Worm (Caenorhabditis elegans) whole organism, late embryonic: ENCODE results near the gene C24H11.1.

Experiments
- T23F11.4 ChIP-seq: fragments of 200-800 bp; sonication (Bioruptor generic); optimal IDR thresholded peaks from 2 replicates; lab custom pipeline; 2018; ENCODE audit warnings: mild to moderate bottlenecking, missing genetic modification characterization, missing compliant biosample characterization
- Y22D7AL.16 ChIP-seq: sonication (generic microtip); optimal IDR thresholded peaks from 2 replicates; lab custom pipeline; 2016; ENCODE audit warnings: missing genetic modification characterization, missing compliant biosample characterization
- ama-1 ChIP-seq: fragments of 150-350 bp; optimal IDR thresholded peaks from 2 replicates; lab custom pipeline; 2014
- ceh-2 ChIP-seq: sonication (generic microtip); optimal IDR thresholded peaks from 2 replicates; lab custom pipeline; 2016; ENCODE audit warnings: missing genotype, missing genetic modification characterization, missing compliant biosample characterization
- ceh-22 ChIP-seq: sonication (generic microtip); optimal IDR thresholded peaks from 2 replicates; lab custom pipeline; 2017; ENCODE audit warnings: missing biosample characterization, missing genetic modification characterization
- ceh-24 ChIP-seq: sonication (generic microtip); optimal IDR thresholded peaks from 2 replicates; lab custom pipeline; 2016; ENCODE audit warnings: mild to moderate bottlenecking, missing genetic modification characterization, missing compliant biosample characterization
- ceh-31 ChIP-seq: sonication (generic microtip); optimal IDR thresholded peaks from 2 replicates; lab custom pipeline; 2016; ENCODE audit warnings: missing genetic modification characterization, missing compliant biosample characterization
- ceh-48 ChIP-seq: sonication (generic microtip); optimal IDR thresholded peaks from 2 replicates; lab custom pipeline; 2016; ENCODE audit warnings: missing genetic modification characterization, inconsistent platforms, missing compliant biosample characterization
- ceh-6 ChIP-seq: fragments of 200-800 bp; sonication (Bioruptor generic); optimal IDR thresholded peaks from 2 replicates; lab custom pipeline; 2018; ENCODE audit warnings: mild to moderate bottlenecking, missing genetic modification characterization, missing compliant biosample characterization
- dve-1 ChIP-seq: sonication (generic microtip); optimal IDR thresholded peaks from 2 replicates; lab custom pipeline; 2017; ENCODE audit warnings: antibody characterized with exemption, mild to moderate bottlenecking, missing genetic modification characterization, missing compliant biosample characterization
- elt-4 ChIP-seq: sonication (generic microtip); optimal IDR thresholded peaks from 2 replicates; lab custom pipeline; 2016; ENCODE audit warnings: missing genetic modification characterization, missing compliant biosample characterization
- eyg-1 ChIP-seq: sonication (generic microtip); optimal IDR thresholded peaks from 2 replicates; lab custom pipeline; 2016; ENCODE audit warnings: missing genotype, missing genetic modification characterization, missing compliant biosample characterization
- fkh-10 ChIP-seq: fragments of 150-350 bp; optimal IDR thresholded peaks from 2 replicates; lab custom pipeline; 2014; ENCODE audit warnings: missing biosample characterization, missing genetic modification reagents, missing genetic modification characterization
- hlh-13 ChIP-seq: fragments of 200-800 bp; sonication (Bioruptor generic); optimal IDR thresholded peaks from 2 replicates; lab custom pipeline; 2018; ENCODE audit warnings: mild to moderate bottlenecking, missing genetic modification characterization, missing compliant biosample characterization
- hlh-15 ChIP-seq: sonication (generic microtip); optimal IDR thresholded peaks from 2 replicates; lab custom pipeline; 2016; ENCODE audit warnings: missing genetic modification characterization, missing compliant biosample characterization
- hlh-30 ChIP-seq: sonication (generic microtip); optimal IDR thresholded peaks from 2 replicates; lab custom pipeline; 2017; ENCODE audit warnings: antibody characterized with exemption, missing genetic modification characterization, missing compliant biosample characterization; ENCODE audit not compliant: insufficient read depth
- lim-6 ChIP-seq: sonication (generic microtip); optimal IDR thresholded peaks from 2 replicates; lab custom pipeline; 2016; ENCODE audit warnings: missing genetic modification characterization, missing compliant biosample characterization
- madf-2 ChIP-seq: sonication (generic microtip); optimal IDR thresholded peaks from 2 replicates; lab custom pipeline; 2017; ENCODE audit warnings: missing genetic modification characterization, missing compliant biosample characterization
- nfya-1 ChIP-seq: sonication (generic microtip); optimal IDR thresholded peaks from 2 replicates; lab custom pipeline; 2017; ENCODE audit warnings: missing genetic modification characterization, mild to moderate bottlenecking, missing compliant biosample characterization, antibody characterized with exemption, moderate library complexity
- nhr-232 ChIP-seq: sonication (generic microtip); optimal IDR thresholded peaks from 2 replicates; lab custom pipeline; 2016; ENCODE audit warnings: missing genetic modification characterization, missing compliant biosample characterization
- npax-4 ChIP-seq: sonication (generic microtip); optimal IDR thresholded peaks from 2 replicates; lab custom pipeline; 2016; ENCODE audit warnings: missing genetic modification characterization, missing compliant biosample characterization
- odd-2 ChIP-seq: sonication (generic microtip); optimal IDR thresholded peaks from 2 replicates; lab custom pipeline; 2017; ENCODE audit warnings: antibody characterized with exemption, mild to moderate bottlenecking, missing genetic modification characterization, missing compliant biosample characterization
- pag-3 ChIP-seq: sonication (generic microtip); optimal IDR thresholded peaks from 2 replicates; lab custom pipeline; 2016; ENCODE audit warnings: missing compliant biosample characterization, missing genetic modification characterization, borderline replicate concordance
- pat-9 ChIP-seq: fragments of 200-800 bp; sonication (Bioruptor generic); optimal IDR thresholded peaks from 2 replicates; lab custom pipeline; 2018; ENCODE audit warnings: mild to moderate bottlenecking, missing genetic modification characterization, moderate library complexity, missing compliant biosample characterization
- pax-1 ChIP-seq: fragments of 150-350 bp; optimal IDR thresholded peaks from 2 replicates; lab custom pipeline; 2014; ENCODE audit warnings: missing biosample characterization, missing genetic modification characterization
- pha-2 ChIP-seq: sonication (generic microtip); optimal IDR thresholded peaks from 2 replicates; lab custom pipeline; 2017; ENCODE audit warnings: mild to moderate bottlenecking, missing genetic modification characterization, missing compliant biosample characterization
- pqm-1 ChIP-seq: sonication (generic microtip); optimal IDR thresholded peaks from 2 replicates; lab custom pipeline; 2016; ENCODE audit warnings: missing genetic modification characterization, missing compliant biosample characterization
- pros-1 ChIP-seq: fragments of 150-350 bp; optimal IDR thresholded peaks from 2 replicates; lab custom pipeline; 2014; ENCODE audit warnings: missing biosample characterization, missing genetic modification reagents, missing genetic modification characterization
- ref-2 ChIP-seq: sonication (generic microtip); optimal IDR thresholded peaks from 2 replicates; lab custom pipeline; 2016; ENCODE audit warnings: missing genetic modification characterization, missing compliant biosample characterization
- rnt-1 ChIP-seq: sonication (generic microtip); optimal IDR thresholded peaks from 2 replicates; lab custom pipeline; 2016; ENCODE audit warnings: missing genetic modification characterization, missing compliant biosample characterization
- sdc-2 ChIP-seq: sonication (generic microtip); optimal IDR thresholded peaks from 2 replicates; lab custom pipeline; 2016; ENCODE audit warnings: missing genotype, missing genetic modification characterization, missing compliant biosample characterization
- sox-2 ChIP-seq: fragments of 200-800 bp; sonication (Bioruptor generic); IDR thresholded peaks from 2 replicates; pipeline ENCODE4 v1.3.6; 2022; ENCODE audit warnings: missing genetic modification reagents, missing genetic modification characterization, missing compliant biosample characterization
- syd-9 ChIP-seq: sonication (generic microtip); optimal IDR thresholded peaks from 2 replicates; lab custom pipeline; 2016; ENCODE audit warnings: mild to moderate bottlenecking, missing genetic modification characterization, moderate library complexity, missing compliant biosample characterization
- tbx-2 ChIP-seq: sonication (generic microtip); optimal IDR thresholded peaks from 2 replicates; lab custom pipeline; 2016; ENCODE audit warnings: missing genetic modification characterization, missing compliant biosample characterization
- tbx-7 ChIP-seq: sonication (generic microtip); optimal IDR thresholded peaks from 2 replicates; lab custom pipeline; 2016; ENCODE audit warnings: missing genotype, missing genetic modification characterization, missing compliant biosample characterization
- ttx-3 ChIP-seq: sonication (generic microtip); optimal IDR thresholded peaks from 2 replicates; lab custom pipeline; 2016; ENCODE audit warnings: missing genetic modification reagents, missing genetic modification characterization, missing compliant biosample characterization
- unc-42 ChIP-seq: sonication (generic microtip); optimal IDR thresholded peaks from 2 replicates; lab custom pipeline; 2016; ENCODE audit warnings: missing genotype, missing genetic modification characterization, missing compliant biosample characterization
- unc-86 ChIP-seq: sonication (generic microtip); optimal IDR thresholded peaks from 2 replicates; lab custom pipeline; 2016; ENCODE audit warnings: missing genetic modification characterization, missing compliant biosample characterization
- zip-5 ChIP-seq: sonication (generic microtip); optimal IDR thresholded peaks from 2 replicates; lab custom pipeline; 2016; ENCODE audit warnings: missing genetic modification characterization, missing compliant biosample characterization
- ztf-16 ChIP-seq: sonication (generic microtip); optimal IDR thresholded peaks from 2 replicates; lab custom pipeline; 2017; ENCODE audit warnings: missing genetic modification characterization, missing compliant biosample characterization

The C24H11.1 gene

DNA sequence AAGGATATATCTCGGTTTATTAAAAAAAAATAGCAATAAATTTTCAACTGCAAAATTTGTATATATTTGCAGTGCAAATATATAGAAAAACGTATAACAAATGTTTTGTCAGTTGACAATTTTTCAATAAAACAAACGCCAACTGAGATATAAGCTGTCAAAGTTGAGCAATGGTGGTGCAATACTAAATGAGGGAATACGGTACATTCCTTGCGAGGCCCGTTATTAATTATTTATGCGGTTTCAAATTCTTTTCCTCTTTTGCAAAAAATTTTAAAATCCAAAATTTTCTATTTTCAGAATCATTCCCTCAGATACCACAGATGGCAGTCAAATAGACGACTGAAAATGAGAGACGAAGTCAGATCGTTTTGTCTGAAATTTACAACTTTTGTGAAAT lies 8.0 kb downstream of the C24H11.1 start, which contains the start of gene twk-39:
Gene twk-39 (plus strand): TSS at position 301 of the 400 bp plus-strand sequence.
- TF ChIP-seq ceh-48 (tag; lab: Kevin White, UChicago): no peak
- no peak for TF ChIP-seq unc-42
- no peak for TF ChIP-seq dve-1 (tag; lab: Kevin White, UChicago)
- no peak for TF ChIP-seq Y22D7AL.16 (tag; lab: Kevin White, UChicago)
- no peak for TF ChIP-seq ttx-3
- TF ChIP-seq nhr-232 (tag; lab: Kevin White, UChicago): no peak
- no peak for TF ChIP-seq sox-2 (GFP tag; lab: Robert Waterston, UW)
- no peak for TF ChIP-seq sdc-2 (tag; lab: Kevin White, UChicago)

DNA sequence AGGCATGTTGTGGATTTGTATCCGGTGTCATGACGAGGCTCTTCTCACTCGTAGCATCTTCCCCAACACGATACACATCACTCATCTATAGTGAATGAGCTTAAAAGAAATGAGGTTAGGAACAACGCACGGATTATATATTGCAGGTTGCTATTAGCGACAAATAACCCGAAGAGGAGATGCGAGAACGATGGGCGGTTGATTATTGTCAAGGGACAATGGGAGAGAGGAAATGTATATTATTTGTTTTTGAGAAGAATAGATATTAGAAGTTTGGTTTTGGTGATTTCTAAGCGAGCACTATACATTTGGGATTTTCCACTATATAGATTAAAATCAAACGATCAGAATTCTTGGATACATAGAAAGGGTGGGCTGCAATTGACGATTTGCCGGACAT lies 19.2 kb downstream of the C24H11.1 start, which contains the start of gene C18D11.7:
Gene C18D11.7 (minus strand): TSS at position 101 of the 400 bp plus-strand sequence.
- TF ChIP-seq pat-9 (no peak), ceh-24 (tag; lab: Kevin White, UChicago) (no peak), tbx-7 (tag; lab: Kevin White, UChicago) (no peak), unc-42 (no peak), pag-3 (no peak), pax-1 (no peak), zip-5 (tag; lab: Kevin White, UChicago) (no peak), rnt-1 (tag; lab: Kevin White, UChicago) (no peak), tbx-2 (tag; lab: Kevin White, UChicago) (no peak), ceh-6 (no peak), odd-2 (no peak), ceh-2 (no peak), elt-4 (tag; lab: Kevin White, UChicago) (no peak), hlh-13 (GFP tag; lab: Kevin White, UChicago) (no peak), ztf-16 (tag; lab: Kevin White, UChicago) (no peak)
- TF ChIP-seq, all 69 proteins: peak for 0

DNA sequence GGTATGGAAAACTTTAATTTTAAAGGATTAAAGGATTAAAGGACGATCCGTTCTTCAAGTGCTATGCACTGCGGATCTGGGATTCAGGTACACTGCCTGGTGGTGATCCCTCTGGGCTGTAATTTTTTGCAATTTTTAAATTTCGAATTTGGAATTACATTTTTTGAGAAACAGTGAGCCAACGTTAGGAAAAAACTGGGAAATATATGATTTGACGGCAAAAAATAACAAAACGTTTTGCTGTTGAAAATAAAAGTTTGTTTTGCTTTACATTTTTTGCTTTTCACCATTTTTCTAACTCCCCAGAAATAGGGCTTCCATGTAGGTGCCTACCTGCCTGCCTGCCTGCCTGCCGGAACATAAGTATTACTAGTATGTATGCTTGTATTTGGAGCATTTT lies 19.9 kb downstream of the C24H11.1 start, which contains the start of gene C18D11.10:
Gene C18D11.10 (plus strand): TSS at position 301 of the 400 bp plus-strand sequence.
- TF ChIP-seq ceh-31 (tag; lab: Kevin White, UChicago) (no peak), madf-2 (tag; lab: Kevin White, UChicago) (no peak), fkh-10 (GFP tag; lab: Kevin White, UChicago) (no peak), ref-2 (tag; lab: Kevin White, UChicago) (no peak), ceh-22 (no peak), elt-4 (tag; lab: Kevin White, UChicago) (no peak), nfya-1 (tag; lab: Kevin White, UChicago) (no peak), ama-1 (lab: Kevin White, UChicago) (no peak), pha-2 (tag; lab: Kevin White, UChicago) (no peak)

DNA sequence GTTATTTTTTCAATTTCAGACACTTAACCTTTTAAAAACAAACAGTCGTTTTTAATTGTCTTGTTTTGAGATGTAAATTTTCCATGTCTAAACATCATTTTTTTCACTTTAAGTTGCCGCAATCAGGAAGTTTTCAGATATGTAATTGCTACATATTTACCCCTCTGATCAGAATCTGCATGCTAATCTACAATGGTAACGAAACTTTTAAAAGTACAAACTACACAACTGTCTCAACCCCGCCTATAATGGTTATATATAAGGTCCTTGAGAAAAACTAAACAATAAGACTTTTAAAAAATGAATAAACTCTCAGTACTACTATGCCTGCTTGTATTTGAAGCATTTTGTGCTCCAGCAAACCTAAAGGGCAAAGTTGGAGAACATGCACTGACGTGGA lies 21.3 kb downstream of the C24H11.1 start, which contains the start of gene C18D11.9:
Gene C18D11.9 (plus strand): TSS at position 301 of the 400 bp plus-strand sequence.
- TF ChIP-seq T23F11.4: no peak
- no peak for TF ChIP-seq pha-2 (tag; lab: Kevin White, UChicago)
- TF ChIP-seq hlh-15 (tag; lab: Kevin White, UChicago): no peak
- TF ChIP-seq lim-6 (tag; lab: Kevin White, UChicago): no peak
- TF ChIP-seq hlh-30: no peak
- TF ChIP-seq pqm-1 (tag; lab: Kevin White, UChicago): no peak
- no peak for TF ChIP-seq npax-4
- TF ChIP-seq ztf-16 (tag; lab: Kevin White, UChicago): no peak
- TF ChIP-seq pros-1 (tag; lab: Kevin White, UChicago): no peak
- TF ChIP-seq elt-4 (tag; lab: Kevin White, UChicago): no peak
- TF ChIP-seq tbx-7 (tag; lab: Kevin White, UChicago): no peak
- TF ChIP-seq ref-2 (tag; lab: Kevin White, UChicago): no peak
- TF ChIP-seq pax-1: no peak
- no peak for TF ChIP-seq ama-1 (lab: Kevin White, UChicago)
- TF ChIP-seq odd-2: no peak
- TF ChIP-seq unc-86 (tag; lab: Kevin White, UChicago): no peak
- TF ChIP-seq ceh-22: no peak
- no peak for TF ChIP-seq eyg-1 (tag; lab: Kevin White, UChicago)
- no peak for TF ChIP-seq syd-9 (tag; lab: Kevin White, UChicago)
- no peak for TF ChIP-seq zip-5 (tag; lab: Kevin White, UChicago)
